Fruit fly (Drosophila melanogaster): ENCODE data around the gene CG34316.

Gene CG34316

dm6 chr3R:15206273-15206672, 24.1 kb upstream of the CG34316 start, which contains the start of gene Spn88Ea (continued):
- no peak for TF ChIP-seq CG15269 (tag; optimal IDR thresholded peaks at IDR 0.05)
- no peak for TF ChIP-seq ranshi (GFP tag; IDR thresholded peaks at IDR 0.05)
- TF ChIP-seq CG2116 (GFP tag; optimal IDR thresholded peaks at IDR 0.05): no peak
- no peak for TF ChIP-seq CG32772 (GFP tag; IDR thresholded peaks at IDR 0.05)
- TF ChIP-seq CG3281 (GFP tag; optimal IDR thresholded peaks at IDR 0.05): no peak
- TF ChIP-seq CG9609 (GFP tag; optimal IDR thresholded peaks at IDR 0.05): no peak
- TF ChIP-seq cwo (GFP tag; optimal IDR thresholded peaks at IDR 0.05): no peak
- TF ChIP-seq kay (GFP tag; optimal IDR thresholded peaks at IDR 0.05): no peak
- TF ChIP-seq dimm (GFP tag; IDR thresholded peaks at IDR 0.05): no peak
- no peak for TF ChIP-seq tin (GFP tag; optimal IDR thresholded peaks at IDR 0.05)
- TF ChIP-seq oc (tag; optimal IDR thresholded peaks at IDR 0.05): peak; percentile 65
- TF ChIP-seq GATAe (GFP tag; conservative IDR thresholded peaks at IDR 0.05): no peak
- TF ChIP-seq CG14965 (GFP tag; optimal IDR thresholded peaks at IDR 0.05; ENCODE audit: borderline replicate concordance): no peak
- no peak for TF ChIP-seq inv (GFP tag; IDR thresholded peaks at IDR 0.05; ENCODE audit: partially characterized antibody)
- TF ChIP-seq Lhr (GFP tag; optimal IDR thresholded peaks at IDR 0.05): no peak
- no peak for TF ChIP-seq nmo (GFP tag; optimal IDR thresholded peaks at IDR 0.05)
- no peak for TF ChIP-seq Rx (GFP tag; IDR thresholded peaks at IDR 0.05)
- no peak for TF ChIP-seq CG10462 (GFP tag; optimal IDR thresholded peaks at IDR 0.05)
- TF ChIP-seq chif (GFP tag; optimal IDR thresholded peaks at IDR 0.05): no peak
- no peak for TF ChIP-seq CTCF (GFP tag; optimal IDR thresholded peaks at IDR 0.05)
- TF ChIP-seq Max (GFP tag; optimal IDR thresholded peaks at IDR 0.05): no peak
- TF ChIP-seq Myb (GFP tag; optimal IDR thresholded peaks at IDR 0.05): no peak
- TF ChIP-seq pita (GFP tag; optimal IDR thresholded peaks at IDR 0.05): no peak
- TF ChIP-seq mirr (GFP tag; optimal IDR thresholded peaks at IDR 0.05): peak; percentile 18
- TF ChIP-seq rib (GFP tag; IDR thresholded peaks at IDR 0.05): no peak
- no peak for TF ChIP-seq toy (GFP tag; IDR thresholded peaks at IDR 0.05)
- TF ChIP-seq CG5180 (GFP tag; optimal IDR thresholded peaks at IDR 0.05): no peak
- TF ChIP-seq Poxn (GFP tag; IDR thresholded peaks at IDR 0.05): no peak
- no peak for TF ChIP-seq CG2129 (GFP tag; IDR thresholded peaks at IDR 0.05; ENCODE audit: partially characterized antibody)
- TF ChIP-seq CG7839 (tag; optimal IDR thresholded peaks at IDR 0.05): no peak
- no peak for TF ChIP-seq ac (GFP tag; optimal IDR thresholded peaks at IDR 0.05)
- no peak for TF ChIP-seq mam (GFP tag; optimal IDR thresholded peaks at IDR 0.05)
- peak; percentile 35 for TF ChIP-seq CG17186 (GFP tag; optimal IDR thresholded peaks at IDR 0.05)
- peak; percentile 65 for TF ChIP-seq Dref (GFP tag; IDR thresholded peaks at IDR 0.05)
- 0 out of 4 replicates have a peak, but pooled peaks have one; percentile 29 for TF ChIP-seq Dll (GFP tag; IDR thresholded peaks at IDR 0.05; ENCODE audit: partially characterized antibody)
- no peak for TF ChIP-seq ham (GFP tag; IDR thresholded peaks at IDR 0.05)
- TF ChIP-seq CG32532 (GFP tag; IDR thresholded peaks at IDR 0.05): no peak
- no peak for TF ChIP-seq bcd (GFP tag; optimal IDR thresholded peaks at IDR 0.05)
- no peak for TF ChIP-seq zfh1 (GFP tag; IDR thresholded peaks at IDR 0.05)
- no peak for TF ChIP-seq Sry-β (GFP tag; optimal IDR thresholded peaks at IDR 0.05)
- TF ChIP-seq CG11093 (GFP tag; IDR thresholded peaks at IDR 0.05): no peak
- TF ChIP-seq gt (GFP tag; IDR thresholded peaks at IDR 0.05): no peak
- no peak for TF ChIP-seq sna (GFP tag; IDR thresholded peaks at IDR 0.05; ENCODE audit: partially characterized antibody)
- TF ChIP-seq CG3726 (GFP tag; IDR thresholded peaks at IDR 0.05): no peak
- TF ChIP-seq ftz-f1 (GFP tag; optimal IDR thresholded peaks at IDR 0.05): no peak
- 0 out of 2 replicates have a peak, but pooled peaks have one; percentile 19 for TF ChIP-seq Scr (GFP tag; IDR thresholded peaks at IDR 0.05; ENCODE audit: partially characterized antibody)
- TF ChIP-seq NC2α (GFP tag; optimal IDR thresholded peaks at IDR 0.05): no peak
- no peak for TF ChIP-seq Dek (tag; optimal IDR thresholded peaks at IDR 0.05)
- TF ChIP-seq Med (GFP tag): peak; percentile 70
- TF ChIP-seq E2f2 (GFP tag; IDR thresholded peaks at IDR 0.05): no peak
- no peak for TF ChIP-seq CG8089 (GFP tag; optimal IDR thresholded peaks at IDR 0.05)
- no peak for TF ChIP-seq vfl (GFP tag; optimal IDR thresholded peaks at IDR 0.05)
- no peak for TF ChIP-seq da (GFP tag; optimal IDR thresholded peaks at IDR 0.05)

Measured in whole organism, embryonic.